Fruit fly (Drosophila melanogaster): ENCODE data around the gene Mkp.

The Mkp gene

DNA sequence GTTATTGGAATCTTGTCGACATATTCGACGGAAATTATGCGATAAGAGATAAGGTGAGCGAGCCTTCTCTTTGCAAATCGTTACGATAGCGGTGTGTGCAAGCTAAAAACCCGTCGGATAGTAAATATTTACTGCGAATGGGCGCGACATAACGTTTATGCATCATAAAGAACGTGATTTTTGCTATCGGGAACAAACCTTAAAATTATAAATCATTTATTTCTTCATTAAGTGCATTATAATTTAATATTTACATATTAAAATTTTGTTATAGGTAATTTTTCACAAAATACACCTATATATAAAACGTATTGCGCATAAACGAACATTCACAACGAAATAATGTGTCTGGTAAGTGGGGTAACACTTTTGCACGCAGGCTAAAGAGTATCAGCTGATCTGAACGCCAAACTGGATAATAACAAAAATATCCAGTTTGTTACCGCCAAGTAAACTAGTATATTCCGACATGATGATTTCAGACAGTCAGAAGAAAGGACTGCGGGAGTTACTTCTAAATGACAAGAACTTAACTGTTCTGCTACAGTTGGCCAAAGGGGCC is 21.5 kb upstream of the Mkp start, which contains the start of the genes Gk1 and CG13876 (continued):
- TF ChIP-seq vfl (GFP tag; optimal IDR thresholded peaks at IDR 0.05): peak; percentile 70
- no peak for TF ChIP-seq NK7.1 (GFP tag; optimal IDR thresholded peaks at IDR 0.05)
- peak; percentile 57 for TF ChIP-seq fu2 (GFP tag; optimal IDR thresholded peaks at IDR 0.05)
- no peak for TF ChIP-seq Jarid2 (GFP tag; optimal IDR thresholded peaks at IDR 0.05)
- peak; percentile 66 for TF ChIP-seq pfk (GFP tag; optimal IDR thresholded peaks at IDR 0.05)
- no peak for TF ChIP-seq nerfin-2 (GFP tag; IDR thresholded peaks at IDR 0.05; ENCODE audit: partially characterized antibody)
- no peak for TF ChIP-seq sna (GFP tag; IDR thresholded peaks at IDR 0.05; ENCODE audit: partially characterized antibody)
- TF ChIP-seq CG32532 (GFP tag; IDR thresholded peaks at IDR 0.05): peak; percentile 97
- peak; percentile 81 for TF ChIP-seq wor (GFP tag; IDR thresholded peaks at IDR 0.05)
- TF ChIP-seq CG4360 (GFP tag; IDR thresholded peaks at IDR 0.05): peak; percentile 72
- TF ChIP-seq CG7357 (GFP tag; IDR thresholded peaks at IDR 0.05): peak; percentile 76
- peak; percentile 89 for TF ChIP-seq CG7987 (GFP tag; optimal IDR thresholded peaks at IDR 0.05)
- peak; percentile 81 for TF ChIP-seq CG10959 (GFP tag; IDR thresholded peaks at IDR 0.05)
- peak; percentile 9 for TF ChIP-seq CG33213 (GFP tag; optimal IDR thresholded peaks at IDR 0.05)
- TF ChIP-seq grn (GFP tag; optimal IDR thresholded peaks at IDR 0.05): peak; percentile 78
- TF ChIP-seq CG3407 (GFP tag; optimal IDR thresholded peaks at IDR 0.05): peak; percentile 87
- TF ChIP-seq CG9609 (GFP tag; optimal IDR thresholded peaks at IDR 0.05): peak; percentile 28
- TF ChIP-seq B-H1 (GFP tag; IDR thresholded peaks at IDR 0.05): peak; percentile 87
- TF ChIP-seq CG7928 (GFP tag; optimal IDR thresholded peaks at IDR 0.05): peak; percentile 75
- TF ChIP-seq CG1024 (GFP tag; IDR thresholded peaks at IDR 0.05): peak; percentile 74
- no peak for TF ChIP-seq pan (optimal IDR thresholded peaks at IDR 0.05)
- TF ChIP-seq pan (GFP tag; optimal IDR thresholded peaks at IDR 0.05 in 1 of 2, IDR thresholded peaks at IDR 0.05 in 1 of 2): peak in 1 of 2 experiments; percentile 96
- no peak for TF ChIP-seq NC2β (GFP tag; optimal IDR thresholded peaks at IDR 0.05)
- TF ChIP-seq Ravus (GFP tag; IDR thresholded peaks at IDR 0.05): peak; percentile 77
- peak; percentile 85 for TF ChIP-seq Nf-YB (GFP tag; optimal IDR thresholded peaks at IDR 0.05)
- TF ChIP-seq wek (GFP tag; optimal IDR thresholded peaks at IDR 0.05): peak; percentile 51
- TF ChIP-seq prd (optimal IDR thresholded peaks at IDR 0.05): no peak
- TF ChIP-seq prd (GFP tag; IDR thresholded peaks at IDR 0.05): peak; percentile 93
- no peak for TF ChIP-seq hbn (GFP tag; IDR thresholded peaks at IDR 0.05; ENCODE audit: partially characterized antibody)
- TF ChIP-seq CG18619 (GFP tag; optimal IDR thresholded peaks at IDR 0.05): peak; percentile 94
- TF ChIP-seq CG9797 (GFP tag; optimal IDR thresholded peaks at IDR 0.05): peak; percentile 24
- peak; percentile 42 for TF ChIP-seq bab2 (GFP tag; optimal IDR thresholded peaks at IDR 0.05)
- TF ChIP-seq gfzf (GFP tag; optimal IDR thresholded peaks at IDR 0.05): no peak
- TF ChIP-seq croc (GFP tag; conservative IDR thresholded peaks at IDR 0.05): peak; percentile 80
- peak; percentile 97 for TF ChIP-seq Xrp1 (GFP tag; IDR thresholded peaks at IDR 0.05)
- peak; percentile 67 for TF ChIP-seq Hsf (GFP tag; optimal IDR thresholded peaks at IDR 0.05)
- TF ChIP-seq Xbp1 (GFP tag; optimal IDR thresholded peaks at IDR 0.05): peak; percentile 93
- TF ChIP-seq kah (GFP tag; optimal IDR thresholded peaks at IDR 0.05): peak; percentile 89
- TF ChIP-seq Awh (GFP tag; IDR thresholded peaks at IDR 0.05): peak; percentile 95
- peak; percentile 82 for TF ChIP-seq CG8359 (GFP tag; optimal IDR thresholded peaks at IDR 0.05; ENCODE audit: borderline replicate concordance)
- no peak for TF ChIP-seq CG1792 (GFP tag; optimal IDR thresholded peaks at IDR 0.05)
- peak; percentile 91 for TF ChIP-seq sim (GFP tag; IDR thresholded peaks at IDR 0.05)
- TF ChIP-seq CG4424 (GFP tag; optimal IDR thresholded peaks at IDR 0.05): peak; percentile 91
- TF ChIP-seq MBD-R2 (GFP tag; IDR thresholded peaks at IDR 0.05): peak; percentile 94
- TF ChIP-seq az2 (GFP tag; optimal IDR thresholded peaks at IDR 0.05): peak; percentile 87
- peak; percentile 84 for TF ChIP-seq CG43689 (GFP tag; IDR thresholded peaks at IDR 0.05)
- peak; percentile 42 for TF ChIP-seq slp2 (GFP tag; optimal IDR thresholded peaks at IDR 0.05)
- TF ChIP-seq Abd-B (GFP tag; optimal IDR thresholded peaks at IDR 0.05): peak; percentile 87
- TF ChIP-seq Asciz (GFP tag; optimal IDR thresholded peaks at IDR 0.05): peak; percentile 93
- TF ChIP-seq CG1602 (GFP tag; optimal IDR thresholded peaks at IDR 0.05): peak; percentile 91
- no peak for TF ChIP-seq Sox100B (GFP tag; optimal IDR thresholded peaks at IDR 0.05)

All from whole organism, embryonic.